Worm (Caenorhabditis elegans) whole organism, L2 larva: ENCODE data around the gene C49H3.4.

Experiments used
- ceh-82 ChIP-seq: fragments of 150-350 bp; optimal IDR thresholded peaks from 2 replicates; lab custom pipeline; 2014; ENCODE audit warnings: missing biosample characterization, missing genetic modification characterization
- fos-1 ChIP-seq: fragments of 150-350 bp; optimal IDR thresholded peaks from 2 replicates; lab custom pipeline; 2014; ENCODE audit warnings: missing biosample characterization, missing genetic modification characterization

- TF ChIP-seq ceh-82 (tag; lab: Kevin White, UChicago) = no peak
- TF ChIP-seq fos-1 = no peak
Measured at ce11 chrIV:7954006-7954405, 38.9 kb downstream of the C49H3.4 start.
